Fruit fly (Drosophila melanogaster): ENCODE data around the gene Sec23.

- TF ChIP-seq br (GFP tag; optimal IDR thresholded peaks at IDR 0.05): no peak
- TF ChIP-seq CG32264 (GFP tag; optimal IDR thresholded peaks at IDR 0.05): no peak
- no peak for TF ChIP-seq OdsH (GFP tag; optimal IDR thresholded peaks at IDR 0.05)
- no peak for TF ChIP-seq Jra (GFP tag; optimal IDR thresholded peaks at IDR 0.05)
- TF ChIP-seq pan (optimal IDR thresholded peaks at IDR 0.05): no peak
- TF ChIP-seq h (GFP tag; optimal IDR thresholded peaks at IDR 0.05): no peak
- no peak for TF ChIP-seq dmrt93B (GFP tag; optimal IDR thresholded peaks at IDR 0.05)
- TF ChIP-seq Hr78 (GFP tag; optimal IDR thresholded peaks at IDR 0.05): no peak
- no peak for TF ChIP-seq ey (GFP tag; optimal IDR thresholded peaks at IDR 0.05)
- no peak for TF ChIP-seq woc (GFP tag; optimal IDR thresholded peaks at IDR 0.05)
- no peak for TF ChIP-seq psq (GFP tag; optimal IDR thresholded peaks at IDR 0.05)
- no peak for TF ChIP-seq sage (GFP tag; optimal IDR thresholded peaks at IDR 0.05)
- TF ChIP-seq Abd-B (GFP tag; optimal IDR thresholded peaks at IDR 0.05): no peak
Measured at dm6 chr3R:5643421-5643820, 5.4 kb upstream of the Sec23 start.

Measured in whole organism, wandering third instar larva.